Worm (Caenorhabditis elegans): ENCODE data around the gene F59F5.7.

DNA sequence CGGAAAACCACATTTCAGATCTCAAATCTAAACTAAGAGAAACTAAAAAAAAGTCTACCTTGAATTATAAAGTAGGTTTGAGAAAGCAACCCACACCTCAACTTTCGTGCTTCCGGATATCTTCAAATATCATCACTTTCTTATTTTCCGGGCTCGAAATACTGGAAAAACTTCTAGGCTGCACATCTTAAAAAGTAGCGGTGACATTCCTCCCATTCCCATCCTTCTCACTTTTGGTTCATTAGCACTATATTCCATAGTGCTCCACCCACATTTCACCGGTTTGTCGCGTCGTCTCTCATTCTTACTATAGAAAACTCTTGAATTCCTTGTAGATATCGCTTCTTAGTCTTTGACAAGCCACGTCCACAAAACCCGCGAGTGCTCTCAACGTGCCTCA is 45.1 kb downstream of the F59F5.7 start, which contains the start of gene flp-19:
- no peak for TF ChIP-seq tab-1 (GFP tag; IDR thresholded peaks at IDR 0.05)
- TF ChIP-seq flt-1 (GFP tag; IDR thresholded peaks at IDR 0.05), result no peak
